Worm (Caenorhabditis elegans): ENCODE results near the gene Y37E11B.2.

DNA sequence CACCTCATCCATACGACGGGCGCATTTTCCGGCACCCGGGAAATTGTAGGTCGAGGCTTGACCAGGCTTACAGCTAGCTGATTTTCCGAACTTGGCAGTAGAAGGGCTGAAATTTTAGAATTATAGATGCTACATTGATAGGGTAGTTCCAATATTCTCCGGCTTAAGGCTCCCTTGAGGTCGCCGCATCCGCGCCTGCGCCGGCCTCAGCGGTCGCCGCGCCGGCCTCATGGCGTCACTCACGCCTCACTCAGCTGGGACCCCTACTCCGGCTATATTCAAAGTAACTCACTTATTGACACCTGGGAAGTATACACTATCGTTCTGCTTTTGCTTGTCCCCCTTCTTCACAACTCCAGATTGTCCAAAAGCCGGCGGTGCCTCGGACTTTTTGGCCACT, 25.8 kb downstream of the Y37E11B.2 start:
- TF ChIP-seq nhr-237 (tag; optimal IDR thresholded peaks at IDR 0.05), result no peak
- TF ChIP-seq ZK546.5 (tag; optimal IDR thresholded peaks at IDR 0.05), result no peak
- no peak for TF ChIP-seq C34F6.9 (tag; optimal IDR thresholded peaks at IDR 0.05)
- TF ChIP-seq dmd-4 (tag; optimal IDR thresholded peaks at IDR 0.05), result no peak
- no peak for TF ChIP-seq blmp-1 (tag; optimal IDR thresholded peaks at IDR 0.05; ENCODE audit: insufficient read depth)
- TF ChIP-seq mab-5 (tag; optimal IDR thresholded peaks at IDR 0.05), result no peak
- no peak for TF ChIP-seq lin-39 (tag; optimal IDR thresholded peaks at IDR 0.05)
- no peak for TF ChIP-seq unc-39 (tag; optimal IDR thresholded peaks at IDR 0.05)
- TF ChIP-seq snpc-4 (tag; optimal IDR thresholded peaks at IDR 0.05), result no peak
- TF ChIP-seq fos-1 (tag; optimal IDR thresholded peaks at IDR 0.05), result no peak
- TF ChIP-seq unc-62 (GFP tag; optimal IDR thresholded peaks at IDR 0.05), result no peak
- no peak for TF ChIP-seq nhr-11 (tag; optimal IDR thresholded peaks at IDR 0.05)
- no peak for TF ChIP-seq F13H6.1 (tag; optimal IDR thresholded peaks at IDR 0.05)
- no peak for TF ChIP-seq nhr-23 (tag; optimal IDR thresholded peaks at IDR 0.05)
